Worm (Caenorhabditis elegans): ENCODE data around the gene crls-1.

Gene crls-1

DNA sequence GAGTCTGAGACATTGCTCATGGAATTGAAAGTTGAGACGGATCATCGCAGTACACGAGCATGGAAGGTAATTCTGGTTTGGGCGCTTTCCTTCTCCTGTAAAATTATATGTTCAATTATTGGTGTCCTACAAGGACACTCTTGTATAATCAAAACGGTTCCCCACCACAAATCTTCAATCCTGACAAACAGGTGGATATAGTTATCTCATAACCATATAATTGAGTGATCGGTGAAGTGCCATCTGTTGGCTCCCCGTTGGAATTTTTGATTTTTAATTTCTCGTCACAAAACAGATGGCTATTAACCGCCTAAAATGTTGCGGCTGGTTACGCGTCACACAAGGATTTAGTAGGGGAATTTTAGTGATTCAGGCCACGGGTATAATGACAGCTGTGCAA lies 40.8 kb downstream of the crls-1 start:
- TF ChIP-seq ama-1 (optimal IDR thresholded peaks at IDR 0.05) (no peak), F13C5.2 (tag; optimal IDR thresholded peaks at IDR 0.05) (no peak), hnd-1 (tag; optimal IDR thresholded peaks at IDR 0.05) (no peak), scrt-1 (GFP tag; IDR thresholded peaks at IDR 0.05) (no peak), hmg-4 (GFP tag; optimal IDR thresholded peaks at IDR 0.05) (no peak)

DNA sequence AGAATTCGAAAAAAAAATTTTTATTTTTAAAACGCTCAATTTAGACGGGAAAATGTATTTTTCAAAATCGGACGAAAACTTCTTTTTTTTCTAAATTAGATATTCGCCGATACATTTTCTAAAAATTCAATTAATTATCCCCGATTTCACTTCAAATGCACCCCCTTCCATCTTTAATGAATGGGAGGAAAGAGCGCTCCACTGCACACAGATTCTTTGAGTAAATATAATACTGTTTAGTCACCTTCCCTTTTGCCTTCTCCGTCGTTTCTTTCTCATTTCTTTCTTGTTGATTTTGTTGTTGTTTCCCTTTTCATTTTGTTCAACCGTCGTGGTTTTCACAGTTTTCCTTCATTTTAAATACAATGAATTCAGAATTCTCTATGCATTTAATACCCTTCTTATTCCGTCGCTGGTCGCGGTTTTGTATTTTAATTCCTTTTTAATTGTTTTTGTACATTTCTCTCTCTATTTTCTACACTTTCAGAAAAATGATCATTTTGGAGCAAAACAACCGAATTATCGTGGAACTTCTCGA lies 47.8 kb downstream of the crls-1 start, which contains the start of gene arx-4:
arx-4 (plus strand) TSS at position 488 of the 538 bp plus-strand sequence.
- TF ChIP-seq sea-1 (GFP tag; conservative IDR thresholded peaks at IDR 0.05) = no peak
- TF ChIP-seq hnd-1 (tag; optimal IDR thresholded peaks at IDR 0.05) = no peak
- no peak for TF ChIP-seq tbx-37 (GFP tag; conservative IDR thresholded peaks at IDR 0.05)
- no peak for TF ChIP-seq ceh-13 (GFP tag; optimal IDR thresholded peaks at IDR 0.05)
- no peak for TF ChIP-seq tbx-11 (GFP tag; IDR thresholded peaks at IDR 0.05)
- no peak for TF ChIP-seq flt-1 (GFP tag; IDR thresholded peaks at IDR 0.05)
- no peak for TF ChIP-seq B0310.2 (tag; optimal IDR thresholded peaks at IDR 0.05)
- TF ChIP-seq hmbx-1 (tag; optimal IDR thresholded peaks at IDR 0.05) = no peak
- no peak for TF ChIP-seq ama-1 (optimal IDR thresholded peaks at IDR 0.05)
- no peak for TF ChIP-seq ceh-36 (tag; optimal IDR thresholded peaks at IDR 0.05)
- no peak for TF ChIP-seq hmg-4 (GFP tag; optimal IDR thresholded peaks at IDR 0.05)
- TF ChIP-seq scrt-1 (GFP tag; IDR thresholded peaks at IDR 0.05) = no peak
- no peak for TF ChIP-seq F13C5.2 (tag; optimal IDR thresholded peaks at IDR 0.05)

DNA sequence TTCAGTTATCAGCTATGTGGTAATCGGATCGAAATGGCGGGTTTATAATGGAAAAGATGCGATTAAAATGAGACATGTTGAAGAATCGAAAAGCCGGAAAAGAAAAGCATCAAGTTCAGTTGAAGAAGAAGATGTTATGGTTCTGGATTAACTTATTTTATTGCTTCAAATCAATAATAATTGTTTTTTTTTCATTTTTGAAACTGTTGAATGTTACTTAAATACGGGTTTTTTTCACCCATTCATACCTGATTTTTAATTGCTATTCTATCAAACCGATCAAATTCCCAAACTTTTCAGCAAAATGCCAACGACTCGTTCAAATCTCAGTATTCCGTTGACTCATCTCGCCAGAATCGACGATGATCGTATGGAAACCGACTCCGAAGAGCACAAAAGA lies 49.8 kb downstream of the crls-1 start, which contains the start of gene exos-4.2:
exos-4.2 (plus strand) TSS at position 301 of the 400 bp plus-strand sequence.
- TF ChIP-seq sea-1 (GFP tag; conservative IDR thresholded peaks at IDR 0.05) = no peak
- TF ChIP-seq tbx-37 (GFP tag; conservative IDR thresholded peaks at IDR 0.05) = no peak
- TF ChIP-seq ceh-36 (tag; optimal IDR thresholded peaks at IDR 0.05) = no peak
- TF ChIP-seq flt-1 (GFP tag; IDR thresholded peaks at IDR 0.05) = no peak
- no peak for TF ChIP-seq scrt-1 (GFP tag; IDR thresholded peaks at IDR 0.05)
- no peak for TF ChIP-seq hmg-4 (GFP tag; optimal IDR thresholded peaks at IDR 0.05)
- no peak for TF ChIP-seq ama-1 (optimal IDR thresholded peaks at IDR 0.05)
- no peak for TF ChIP-seq hmbx-1 (tag; optimal IDR thresholded peaks at IDR 0.05)
- no peak for TF ChIP-seq tra-4 (tag; optimal IDR thresholded peaks at IDR 0.05)
- TF ChIP-seq ceh-13 (GFP tag; optimal IDR thresholded peaks at IDR 0.05) = no peak
